Worm (Caenorhabditis elegans) whole organism, late embryonic: ENCODE data around the gene mrpl-1.

Experiments
- ets-4 ChIP-seq: sonication (generic microtip); optimal IDR thresholded peaks from 2 replicates; lab custom pipeline; 2016; ENCODE audit warnings: missing genetic modification characterization, missing compliant biosample characterization
- nhr-11 ChIP-seq: fragments of 150-350 bp; optimal IDR thresholded peaks from 2 replicates; lab custom pipeline; 2014; ENCODE audit warnings: missing biosample characterization, missing genetic modification characterization

DNA sequence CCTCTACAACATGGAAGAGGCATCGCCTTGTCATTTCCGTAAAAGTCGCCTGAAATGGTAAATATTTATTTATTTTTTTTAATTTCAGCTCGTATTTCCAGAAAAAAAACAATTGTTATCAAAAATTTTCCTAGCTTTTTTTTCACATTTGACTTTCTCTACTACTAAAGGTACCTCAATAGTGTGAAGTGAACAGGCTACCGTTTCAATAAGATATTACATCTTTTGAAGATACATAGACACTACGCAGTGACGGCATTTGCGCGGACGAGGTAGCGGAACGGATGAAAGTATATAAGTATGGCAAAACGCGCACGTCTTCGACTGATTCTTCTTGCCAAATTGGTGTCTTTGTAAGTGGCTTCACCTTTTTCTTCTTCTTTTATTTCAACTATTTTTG lies 43.6 kb upstream of the mrpl-1 start, which contains the start of gene col-14:
- no peak for TF ChIP-seq ets-4 (tag; lab: Kevin White, UChicago)
- TF ChIP-seq nhr-11 (tag; lab: Kevin White, UChicago), result no peak
